Fruit fly (Drosophila melanogaster) whole organism, embryonic: ENCODE data around the gene CG6656.

Source experiments
- CG42726 ChIP-seq: fragments of 200-800 bp; sonication (Bioruptor generic); IDR thresholded peaks from 2 replicates; pipeline ENCODE4 v1.3.6; 2022; ENCODE audit warnings: missing biosample characterization, missing genetic modification characterization; ENCODE audit not compliant: partially characterized antibody
- CG8478 ChIP-seq: fragments of >200 bp; optimal IDR thresholded peaks from 2 replicates; lab custom pipeline; 2018
- CoRest ChIP-seq: fragments of 200-800 bp; sonication (Bioruptor generic); optimal IDR thresholded peaks from 3 replicates; lab custom pipeline; 2018; ENCODE audit warnings: missing biosample characterization, mild to moderate bottlenecking, missing genetic modification characterization, moderate library complexity
- Myb ChIP-seq: fragments of 200-800 bp; sonication (Bioruptor generic); optimal IDR thresholded peaks from 2 replicates; lab custom pipeline; 2016; ENCODE audit warnings: missing biosample characterization, missing genetic modification characterization
- Stat92E ChIP-seq, 3 experiments: fragments of >200 bp in 2 of 3; fragments of 200-800 bp in 1 of 3; sonication (Bioruptor generic) in 1 of 3; optimal IDR thresholded peaks; 2 replicates each; lab custom pipeline; 2017 to 2019; ENCODE audit warnings: missing biosample characterization in 3 of 3, missing genetic modification characterization in 3 of 3, mild to moderate bottlenecking in 1 of 3, moderate library complexity in 1 of 3
- tx ChIP-seq: fragments of 200-800 bp; sonication (Bioruptor generic); optimal IDR thresholded peaks from 2 replicates; lab custom pipeline; 2016; ENCODE audit warnings: missing biosample characterization, missing genetic modification characterization

dm6 chr3R:21836614-21837013, 38.5 kb upstream of the CG6656 start:
- TF ChIP-seq Myb = no peak
- no peak for TF ChIP-seq Stat92E (GFP tag; optimal IDR thresholded peaks at IDR 0.05; lab: Kevin White, UChicago)
- TF ChIP-seq CG42726 (GFP tag; lab: Robert Waterston, UW) = no peak
- TF ChIP-seq tx (GFP tag; lab: Kevin White, UChicago) = no peak
- TF ChIP-seq CoRest (tag; lab: Kevin White, UChicago) = no peak
- no peak for TF ChIP-seq CG8478 (lab: Kevin White, UChicago)
